Fruit fly (Drosophila melanogaster) S2 (cell line): ENCODE measurements around the gene CG31139.

Experiments used
- CG8478 ChIP-seq: fragments of >200 bp; optimal IDR thresholded peaks from 2 replicates; lab custom pipeline; 2018
- CTCF ChIP-seq, 2 experiments: fragments of >200 bp; optimal IDR thresholded peaks; 2 replicates each; lab custom pipeline; 2018

dm6 chr3R:22757117-22757516, 8.3 kb upstream of the CG31139 start:
- TF ChIP-seq CG8478 (lab: Kevin White, UChicago): no peak
- no peak for TF ChIP-seq CTCF (optimal IDR thresholded peaks at IDR 0.05; lab: Kevin White, UChicago)
